Worm (Caenorhabditis elegans) whole organism, L4 larva: Measurements from ENCODE around the gene mmaa-1.

ENCODE experiments used
- F26F4.8 ChIP-seq: fragments of 200-800 bp; sonication (Bioruptor generic); conservative IDR thresholded peaks from 2 replicates; pipeline ENCODE4 v1.3.6; 2022; ENCODE audit warnings: missing genetic modification characterization, missing compliant biosample characterization
- F37D6.2 ChIP-seq: sonication (generic microtip); optimal IDR thresholded peaks from 2 replicates; lab custom pipeline; 2016; ENCODE audit warnings: mild to moderate bottlenecking, missing genetic modification characterization, missing compliant biosample characterization
- F44E2.7 ChIP-seq: fragments of 200-800 bp; sonication (Bioruptor generic); IDR thresholded peaks from 2 replicates; pipeline ENCODE4 v2.1.2; 2022; ENCODE audit warnings: missing genetic modification characterization, missing compliant biosample characterization
- F49E8.2 ChIP-seq: sonication (generic microtip); optimal IDR thresholded peaks from 2 replicates; lab custom pipeline; 2016; ENCODE audit warnings: missing compliant biosample characterization, mild to moderate bottlenecking, missing genetic modification characterization, borderline replicate concordance
- Y75B8A.6 ChIP-seq: fragments of 200-800 bp; sonication (Bioruptor generic); IDR thresholded peaks from 2 replicates; pipeline ENCODE4 v1.3.6; 2022; ENCODE audit warnings: missing genetic modification reagents, missing genetic modification characterization, missing compliant biosample characterization
- ZK546.5 ChIP-seq, 2 experiments: sonication (generic microtip); optimal IDR thresholded peaks; 2 replicates each; lab custom pipeline; 2017; ENCODE audit warnings: missing biosample characterization in 2 of 2, missing genetic modification characterization in 2 of 2
- aly-2 ChIP-seq: sonication (generic microtip); optimal IDR thresholded peaks from 2 replicates; lab custom pipeline; 2018; ENCODE audit warnings: missing biosample characterization, missing genetic modification characterization
- arid-1 ChIP-seq: fragments of 200-800 bp; sonication (Bioruptor generic); conservative IDR thresholded peaks from 2 replicates; pipeline ENCODE4 v1.3.6; 2022; ENCODE audit warnings: missing genetic modification reagents, missing genetic modification characterization, missing compliant biosample characterization
- attf-4 ChIP-seq: sonication (generic microtip); optimal IDR thresholded peaks from 3 replicates; lab custom pipeline; 2017; ENCODE audit warnings: missing biosample characterization, missing genetic modification characterization
- ceh-28 ChIP-seq: fragments of 150-350 bp; optimal IDR thresholded peaks from 2 replicates; lab custom pipeline; 2014; ENCODE audit warnings: missing biosample characterization, missing genetic modification reagents, missing genetic modification characterization
- ceh-32 ChIP-seq: sonication (generic microtip); optimal IDR thresholded peaks from 2 replicates; lab custom pipeline; 2016; ENCODE audit warnings: mild to moderate bottlenecking, missing genetic modification characterization, missing compliant biosample characterization; ENCODE audit not compliant: poor library complexity
- ceh-44 ChIP-seq: fragments of 200-800 bp; sonication (Bioruptor generic); IDR thresholded peaks from 2 replicates; pipeline ENCODE4 v1.3.6; 2022; ENCODE audit warnings: missing genetic modification reagents, missing genetic modification characterization, missing compliant biosample characterization
- ceh-82 ChIP-seq: sonication (generic microtip); optimal IDR thresholded peaks from 2 replicates; lab custom pipeline; 2017; ENCODE audit warnings: missing biosample characterization, missing genetic modification characterization
- cey-2 ChIP-seq: sonication (generic microtip); optimal IDR thresholded peaks from 3 replicates; lab custom pipeline; 2017; ENCODE audit warnings: missing genetic modification characterization, mild to moderate bottlenecking, missing compliant biosample characterization, antibody characterized with exemption, borderline replicate concordance; ENCODE audit not compliant: insufficient read depth
- daf-12 ChIP-seq: fragments of 150-350 bp; optimal IDR thresholded peaks from 2 replicates; lab custom pipeline; 2014; ENCODE audit warnings: missing biosample characterization, missing genetic modification reagents, missing genetic modification characterization
- daf-16 ChIP-seq, 3 experiments: sonication (generic microtip); optimal IDR thresholded peaks; 2 replicates each; lab custom pipeline; 2016 to 2017; ENCODE audit warnings: missing genetic modification characterization in 3 of 3, missing genetic modification reagents in 3 of 3, mild to moderate bottlenecking in 2 of 3, missing compliant biosample characterization in 2 of 3, missing biosample characterization in 1 of 3, moderate library complexity in 1 of 3
- daf-19 ChIP-seq: fragments of 200-800 bp; sonication (Bioruptor generic); conservative IDR thresholded peaks from 2 replicates; pipeline ENCODE4 v1.3.6; 2022; ENCODE audit warnings: missing genetic modification characterization, missing compliant biosample characterization
- dmd-6 ChIP-seq: fragments of 200-800 bp; sonication (Bioruptor generic); IDR thresholded peaks from 2 replicates; pipeline ENCODE4 v1.3.6; 2022; ENCODE audit warnings: missing genetic modification reagents, missing genetic modification characterization, missing compliant biosample characterization
- dmd-9 ChIP-seq: fragments of 200-800 bp; sonication (Bioruptor generic); IDR thresholded peaks from 2 replicates; pipeline ENCODE4 v1.3.6; 2022; ENCODE audit warnings: missing genetic modification reagents, missing genetic modification characterization, missing compliant biosample characterization
- egl-43 ChIP-seq: fragments of 200-800 bp; sonication (Bioruptor generic); IDR thresholded peaks from 2 replicates; pipeline ENCODE4 v1.3.6; 2022; ENCODE audit warnings: missing genetic modification reagents, missing genetic modification characterization, missing compliant biosample characterization
- fkh-10 ChIP-seq: fragments of 150-350 bp; optimal IDR thresholded peaks from 2 replicates; lab custom pipeline; 2014; ENCODE audit warnings: missing biosample characterization, missing genetic modification reagents, missing genetic modification characterization
- fos-1 ChIP-seq: fragments of 150-350 bp; optimal IDR thresholded peaks from 2 replicates; lab custom pipeline; 2014; ENCODE audit warnings: missing biosample characterization, missing genetic modification characterization
- hlh-11 ChIP-seq: fragments of 200-800 bp; sonication (Bioruptor generic); optimal IDR thresholded peaks from 2 replicates; lab custom pipeline; 2018; ENCODE audit warnings: mild to moderate bottlenecking, missing genetic modification characterization, missing compliant biosample characterization
- lin-1 ChIP-seq: fragments of 200-800 bp; sonication (Bioruptor generic); IDR thresholded peaks from 2 replicates; pipeline ENCODE4 v1.3.6; 2022; ENCODE audit warnings: missing genetic modification reagents, missing genetic modification characterization, missing compliant biosample characterization
- lin-13 ChIP-seq: fragments of 150-350 bp; optimal IDR thresholded peaks from 2 replicates; lab custom pipeline; 2014; ENCODE audit warnings: missing biosample characterization, missing genetic modification reagents, missing genetic modification characterization
- lin-29 ChIP-seq: fragments of 200-800 bp; sonication (Bioruptor generic); IDR thresholded peaks from 2 replicates; pipeline ENCODE4 v1.3.6; 2022; ENCODE audit warnings: missing genetic modification reagents, missing genetic modification characterization, missing compliant biosample characterization
- lin-39 ChIP-seq: fragments of 150-350 bp; optimal IDR thresholded peaks from 2 replicates; lab custom pipeline; 2014; ENCODE audit warnings: missing biosample characterization, missing genetic modification reagents, missing genetic modification characterization
- madf-5 ChIP-seq, 2 experiments: fragments of 200-800 bp; sonication (Bioruptor generic); IDR thresholded peaks; 2 replicates each; pipeline ENCODE4 v1.3.6; 2022; ENCODE audit warnings: missing compliant biosample characterization in 2 of 2, missing genetic modification characterization in 2 of 2
- mdl-1 ChIP-seq, 2 experiments: fragments of 150-350 bp in 1 of 2; sonication (generic microtip) in 1 of 2; optimal IDR thresholded peaks; 2 replicates each; lab custom pipeline; 2014 to 2017; ENCODE audit warnings: missing biosample characterization in 2 of 2, missing genetic modification characterization in 2 of 2
- mes-2 ChIP-seq: sonication (generic microtip); optimal IDR thresholded peaks from 2 replicates; lab custom pipeline; 2016; ENCODE audit warnings: missing genotype, mild to moderate bottlenecking, missing genetic modification characterization, missing compliant biosample characterization; ENCODE audit not compliant: poor library complexity, severe bottlenecking
- mxl-2 ChIP-seq: fragments of 200-800 bp; sonication (Bioruptor generic); conservative IDR thresholded peaks from 2 replicates; pipeline ENCODE4 v1.3.6; 2022; ENCODE audit warnings: missing genetic modification reagents, missing genetic modification characterization, missing compliant biosample characterization
- mxl-3 ChIP-seq: fragments of 200-800 bp; sonication (Bioruptor generic); optimal IDR thresholded peaks from 2 replicates; lab custom pipeline; 2018; ENCODE audit warnings: mild to moderate bottlenecking, missing genetic modification characterization, missing compliant biosample characterization
- nhr-10 ChIP-seq: fragments of 150-350 bp; optimal IDR thresholded peaks from 2 replicates; lab custom pipeline; 2014; ENCODE audit warnings: missing biosample characterization, missing genetic modification characterization
- nhr-111 ChIP-seq: fragments of 200-800 bp; sonication (Bioruptor generic); optimal IDR thresholded peaks from 2 replicates; lab custom pipeline; 2018; ENCODE audit warnings: mild to moderate bottlenecking, missing genetic modification characterization, missing compliant biosample characterization
- nhr-237 ChIP-seq: sonication (generic microtip); optimal IDR thresholded peaks from 2 replicates; lab custom pipeline; 2017; ENCODE audit warnings: missing biosample characterization, missing genetic modification characterization
- nhr-41 ChIP-seq: fragments of 200-800 bp; sonication (Bioruptor generic); IDR thresholded peaks from 2 replicates; pipeline ENCODE4 v1.3.6; 2022; ENCODE audit warnings: missing genetic modification reagents, missing genetic modification characterization, missing compliant biosample characterization
- nhr-42 ChIP-seq: fragments of 200-800 bp; sonication (Bioruptor generic); IDR thresholded peaks from 2 replicates; pipeline ENCODE4 v1.3.6; 2022; ENCODE audit warnings: missing genetic modification characterization, missing compliant biosample characterization
- nhr-6 ChIP-seq: fragments of 150-350 bp; optimal IDR thresholded peaks from 2 replicates; lab custom pipeline; 2014; ENCODE audit warnings: missing biosample characterization, missing genetic modification characterization
- nhr-77 ChIP-seq: fragments of 150-350 bp; optimal IDR thresholded peaks from 2 replicates; lab custom pipeline; 2014; ENCODE audit warnings: missing biosample characterization, missing genetic modification characterization
- php-3 ChIP-seq: fragments of 200-800 bp; sonication (Bioruptor generic); IDR thresholded peaks from 2 replicates; pipeline ENCODE4 v1.3.6; 2022; ENCODE audit warnings: missing genetic modification reagents, missing genetic modification characterization, missing compliant biosample characterization
- pqm-1 ChIP-seq: sonication (generic microtip); optimal IDR thresholded peaks from 2 replicates; lab custom pipeline; 2017; ENCODE audit warnings: missing biosample characterization, missing genetic modification characterization
- rbr-2 ChIP-seq: sonication (generic microtip); optimal IDR thresholded peaks from 2 replicates; lab custom pipeline; 2016; ENCODE audit warnings: missing genotype, missing genetic modification characterization, missing compliant biosample characterization
- saeg-2 ChIP-seq: fragments of 200-800 bp; sonication (Bioruptor generic); IDR thresholded peaks from 2 replicates; pipeline ENCODE4 v1.3.6; 2022; ENCODE audit warnings: missing genetic modification reagents, missing genetic modification characterization, missing compliant biosample characterization
- sdz-12 ChIP-seq: fragments of 200-800 bp; sonication (Bioruptor generic); optimal IDR thresholded peaks from 2 replicates; lab custom pipeline; 2018; ENCODE audit warnings: mild to moderate bottlenecking, missing genetic modification characterization, missing compliant biosample characterization
- skn-1 ChIP-seq: fragments of 150-350 bp; optimal IDR thresholded peaks from 2 replicates; lab custom pipeline; 2014; ENCODE audit warnings: missing biosample characterization, missing genetic modification characterization
- snpc-1.2 ChIP-seq: fragments of 200-800 bp; sonication (Bioruptor generic); IDR thresholded peaks from 2 replicates; pipeline ENCODE4 v1.3.6; 2022; ENCODE audit warnings: missing genetic modification reagents, missing genetic modification characterization, missing compliant biosample characterization
- spr-3 ChIP-seq: fragments of 200-800 bp; sonication (Bioruptor generic); optimal IDR thresholded peaks from 2 replicates; lab custom pipeline; 2018; ENCODE audit warnings: mild to moderate bottlenecking, missing genetic modification characterization, missing compliant biosample characterization
- tag-97 ChIP-seq: fragments of 200-800 bp; sonication (Bioruptor generic); IDR thresholded peaks from 2 replicates; pipeline ENCODE4 v1.3.6; 2022; ENCODE audit warnings: missing genetic modification characterization, missing compliant biosample characterization
- unc-130 ChIP-seq: sonication (generic microtip); optimal IDR thresholded peaks from 2 replicates; lab custom pipeline; 2016; ENCODE audit warnings: missing genetic modification reagents, missing genetic modification characterization, missing compliant biosample characterization
- zip-11 ChIP-seq: fragments of 200-800 bp; sonication (Bioruptor generic); IDR thresholded peaks from 2 replicates; pipeline ENCODE4 v1.3.6; 2022; ENCODE audit warnings: missing genetic modification characterization, missing compliant biosample characterization
- zip-2 ChIP-seq: fragments of 150-350 bp; optimal IDR thresholded peaks from 2 replicates; lab custom pipeline; 2014; ENCODE audit warnings: missing biosample characterization, missing genetic modification characterization
- ztf-7 ChIP-seq: fragments of 150-350 bp; optimal IDR thresholded peaks from 2 replicates; lab custom pipeline; 2014; ENCODE audit warnings: missing biosample characterization, missing genetic modification characterization

The mmaa-1 gene

DNA sequence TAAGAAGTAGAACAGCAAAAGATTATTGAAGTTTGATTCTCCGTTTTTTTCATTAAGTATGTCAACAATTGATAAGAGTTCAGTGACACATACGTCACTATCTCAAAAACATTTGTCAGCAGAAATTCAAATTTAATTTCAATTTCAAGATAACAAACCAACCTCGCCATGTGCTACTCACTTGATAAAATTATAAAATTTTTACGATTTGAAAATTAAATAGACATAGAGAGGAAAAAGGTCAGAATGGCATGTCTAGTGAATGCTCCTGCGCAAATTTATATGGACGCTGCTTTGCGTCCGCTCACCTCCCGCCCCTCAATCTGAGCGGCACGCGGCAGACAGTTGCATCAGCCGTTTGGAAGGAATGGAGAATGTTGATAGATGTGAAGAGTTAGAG is 40.8 kb downstream of the mmaa-1 start (continued):
- TF ChIP-seq egl-43 (GFP tag; lab: Robert Waterston, UW) (no peak), daf-16 (GFP tag; optimal IDR thresholded peaks at IDR 0.05; lab: Kevin White, UChicago) (peak in 1 of 2 experiments; percentile 71), daf-16 (tag; optimal IDR thresholded peaks at IDR 0.05; lab: Kevin White, UChicago) (peak; percentile 93), nhr-42 (GFP tag; lab: Robert Waterston, UW) (no peak), lin-39 (tag; lab: Kevin White, UChicago) (no peak), zip-11 (GFP tag; lab: Robert Waterston, UW) (no peak), saeg-2 (GFP tag; lab: Robert Waterston, UW) (no peak), zip-2 (tag; lab: Kevin White, UChicago) (peak; percentile 14), mxl-3 (GFP tag; lab: Kevin White, UChicago) (peak; percentile 83), mdl-1 (tag; optimal IDR thresholded peaks at IDR 0.05; lab: Kevin White, UChicago) (peak in 1 of 2 experiments; percentile 68), snpc-1.2 (GFP tag; lab: Robert Waterston, UW) (no peak), php-3 (GFP tag; lab: Robert Waterston, UW) (peak; percentile 96), nhr-10 (tag; lab: Kevin White, UChicago) (no peak), spr-3 (GFP tag; lab: Kevin White, UChicago) (no peak), lin-13 (GFP tag; lab: Kevin White, UChicago) (no peak), nhr-41 (GFP tag; lab: Robert Waterston, UW) (peak; percentile 77), arid-1 (GFP tag; lab: Robert Waterston, UW) (no peak), unc-130 (GFP tag; lab: Kevin White, UChicago) (no peak), skn-1 (tag; lab: Kevin White, UChicago) (no peak), tag-97 (GFP tag; lab: Robert Waterston, UW) (no peak), F44E2.7 (GFP tag; lab: Robert Waterston, UW) (no peak), nhr-77 (peak; percentile 68), daf-19 (GFP tag; lab: Robert Waterston, UW) (no peak), attf-4 (tag; lab: Kevin White, UChicago) (no peak), cey-2 (tag; lab: Kevin White, UChicago) (no peak), fos-1 (tag; lab: Kevin White, UChicago) (no peak), sdz-12 (no peak), ceh-44 (GFP tag; lab: Robert Waterston, UW) (no peak), F37D6.2 (tag; lab: Kevin White, UChicago) (no peak), madf-5 (GFP tag; IDR thresholded peaks at IDR 0.05; lab: Robert Waterston, UW) (no peak), ztf-7 (no peak), dmd-6 (peak; percentile 98), nhr-237 (tag; lab: Kevin White, UChicago) (no peak), mxl-2 (GFP tag; lab: Robert Waterston, UW) (no peak), rbr-2 (tag; lab: Kevin White, UChicago) (no peak), lin-1 (GFP tag; lab: Robert Waterston, UW) (peak; percentile 70), nhr-111 (GFP tag; lab: Kevin White, UChicago) (no peak), hlh-11 (tag; lab: Kevin White, UChicago) (peak; percentile 92), fkh-10 (no peak), dmd-9 (GFP tag; lab: Robert Waterston, UW) (no peak), aly-2 (tag; lab: Kevin White, UChicago) (no peak), lin-29 (GFP tag; lab: Robert Waterston, UW) (no peak), ceh-32 (tag; lab: Kevin White, UChicago) (no peak), ceh-28 (tag; lab: Kevin White, UChicago) (no peak), nhr-6 (tag; lab: Kevin White, UChicago) (no peak), F49E8.2 (tag; lab: Kevin White, UChicago) (no peak), pqm-1 (tag; lab: Kevin White, UChicago) (peak; percentile 91), daf-12 (tag; lab: Kevin White, UChicago) (no peak), F26F4.8 (GFP tag; lab: Robert Waterston, UW) (no peak), mes-2 (tag; lab: Kevin White, UChicago) (no peak), ZK546.5 (tag; optimal IDR thresholded peaks at IDR 0.05; lab: Kevin White, UChicago) (no peak), Y75B8A.6 (GFP tag; lab: Robert Waterston, UW) (no peak), ceh-82 (tag; lab: Kevin White, UChicago) (no peak)
